Worm (Caenorhabditis elegans) whole organism, L3 larva: ENCODE measurements around the gene ugt-43.

ENCODE experiments used
- R02D3.7 ChIP-seq: fragments of 150-350 bp; optimal IDR thresholded peaks from 2 replicates; lab custom pipeline; 2014; ENCODE audit warnings: missing biosample characterization, missing genetic modification characterization
- aly-2 ChIP-seq: fragments of 150-350 bp; optimal IDR thresholded peaks from 2 replicates; lab custom pipeline; 2014; ENCODE audit warnings: missing biosample characterization, missing genetic modification characterization
- ama-1 ChIP-seq: fragments of 150-350 bp; optimal IDR thresholded peaks from 2 replicates; lab custom pipeline; 2018
- ceh-16 ChIP-seq: sonication (generic microtip); optimal IDR thresholded peaks from 2 replicates; lab custom pipeline; 2017; ENCODE audit warnings: missing biosample characterization, missing genetic modification characterization
- ceh-28 ChIP-seq: fragments of 150-350 bp; optimal IDR thresholded peaks from 2 replicates; lab custom pipeline; 2014; ENCODE audit warnings: missing biosample characterization, missing genetic modification reagents, missing genetic modification characterization
- ceh-82 ChIP-seq: fragments of 150-350 bp; optimal IDR thresholded peaks from 2 replicates; lab custom pipeline; 2014; ENCODE audit warnings: missing biosample characterization, missing genetic modification characterization
- ceh-9 ChIP-seq: sonication (generic microtip); optimal IDR thresholded peaks from 2 replicates; lab custom pipeline; 2018; ENCODE audit warnings: missing biosample characterization, missing genetic modification characterization
- egl-27 ChIP-seq: sonication (generic microtip); optimal IDR thresholded peaks from 4 replicates; lab custom pipeline; 2017; ENCODE audit warnings: missing biosample characterization, missing genetic modification reagents, missing genetic modification characterization
- egl-5 ChIP-seq: fragments of 150-350 bp; optimal IDR thresholded peaks from 2 replicates; lab custom pipeline; 2017; ENCODE audit warnings: missing biosample characterization, missing genetic modification reagents, missing genetic modification characterization, inconsistent platforms
- elt-1 ChIP-seq: fragments of 150-350 bp; optimal IDR thresholded peaks from 2 replicates; lab custom pipeline; 2014; ENCODE audit warnings: missing biosample characterization, missing genetic modification characterization
- elt-2 ChIP-seq: sonication (generic microtip); optimal IDR thresholded peaks from 2 replicates; lab custom pipeline; 2016; ENCODE audit warnings: missing genetic modification reagents, mild to moderate bottlenecking, missing genetic modification characterization, missing compliant biosample characterization
- eor-1 ChIP-seq, 2 experiments: fragments of 150-350 bp; optimal IDR thresholded peaks; 2 replicates each; lab custom pipeline; 2014 to 2018; ENCODE audit warnings: missing biosample characterization in 2 of 2, missing genetic modification characterization in 2 of 2
- fkh-10 ChIP-seq: sonication (generic microtip); optimal IDR thresholded peaks from 2 replicates; lab custom pipeline; 2017; ENCODE audit warnings: missing biosample characterization, missing genetic modification reagents, missing genetic modification characterization
- fkh-2 ChIP-seq: fragments of 150-350 bp; optimal IDR thresholded peaks from 2 replicates; lab custom pipeline; 2014; ENCODE audit warnings: missing biosample characterization, missing genetic modification reagents, missing genetic modification characterization
- fos-1 ChIP-seq: fragments of 150-350 bp; optimal IDR thresholded peaks from 2 replicates; lab custom pipeline; 2014; ENCODE audit warnings: missing biosample characterization, missing genetic modification characterization
- hmg-11 ChIP-seq: sonication (generic microtip); optimal IDR thresholded peaks from 2 replicates; lab custom pipeline; 2016; ENCODE audit warnings: missing genetic modification characterization, missing compliant biosample characterization
- jun-1 ChIP-seq: fragments of 150-350 bp; optimal IDR thresholded peaks from 2 replicates; lab custom pipeline; 2014; ENCODE audit warnings: missing biosample characterization, missing genetic modification reagents, missing genetic modification characterization
- lin-15B ChIP-seq: fragments of 150-350 bp; optimal IDR thresholded peaks from 2 replicates; lab custom pipeline; 2014; ENCODE audit warnings: missing biosample characterization, missing genetic modification characterization
- lin-39 ChIP-seq: fragments of 150-350 bp; optimal IDR thresholded peaks from 2 replicates; lab custom pipeline; 2018; ENCODE audit warnings: missing biosample characterization, missing genetic modification reagents, missing genetic modification characterization
- lsy-12 ChIP-seq: sonication (generic microtip); optimal IDR thresholded peaks from 2 replicates; lab custom pipeline; 2016; ENCODE audit warnings: mild to moderate bottlenecking, missing genetic modification characterization, missing compliant biosample characterization
- mml-1 ChIP-seq: fragments of 150-350 bp; sonication (generic microtip); optimal IDR thresholded peaks from 3 replicates; lab custom pipeline; 2014; ENCODE audit warnings: missing biosample characterization, missing genetic modification characterization
- nfya-1 ChIP-seq: sonication (generic microtip); optimal IDR thresholded peaks from 2 replicates; lab custom pipeline; 2017; ENCODE audit warnings: missing genetic modification characterization, mild to moderate bottlenecking, missing compliant biosample characterization, antibody characterized with exemption, moderate library complexity; ENCODE audit not compliant: insufficient read depth
- nhr-11 ChIP-seq: fragments of 150-350 bp; optimal IDR thresholded peaks from 2 replicates; lab custom pipeline; 2014; ENCODE audit warnings: missing biosample characterization, missing genetic modification characterization
- nhr-12 ChIP-seq: fragments of 150-350 bp; optimal IDR thresholded peaks from 2 replicates; lab custom pipeline; 2014; ENCODE audit warnings: missing biosample characterization, missing genetic modification characterization
- nhr-23 ChIP-seq: fragments of 150-350 bp; optimal IDR thresholded peaks from 2 replicates; lab custom pipeline; 2014; ENCODE audit warnings: missing biosample characterization, missing genetic modification reagents, missing genetic modification characterization
- nhr-28 ChIP-seq: fragments of 150-350 bp; optimal IDR thresholded peaks from 2 replicates; lab custom pipeline; 2014; ENCODE audit warnings: missing biosample characterization, missing genetic modification characterization
- nhr-76 ChIP-seq: fragments of 150-350 bp; sonication (generic microtip); optimal IDR thresholded peaks from 5 replicates; lab custom pipeline; 2014; ENCODE audit warnings: missing biosample characterization, missing genetic modification characterization
- pha-4 ChIP-seq: fragments of 150-350 bp; optimal IDR thresholded peaks from 2 replicates; lab custom pipeline; 2014; ENCODE audit warnings: missing biosample characterization, missing genetic modification reagents, missing genetic modification characterization
- pqm-1 ChIP-seq: fragments of 150-350 bp; optimal IDR thresholded peaks from 2 replicates; lab custom pipeline; 2017; ENCODE audit warnings: missing biosample characterization, missing genetic modification characterization, inconsistent platforms
- sea-2 ChIP-seq: fragments of 150-350 bp; sonication (generic microtip); optimal IDR thresholded peaks from 4 replicates; lab custom pipeline; 2014; ENCODE audit warnings: missing biosample characterization, missing genetic modification reagents, missing genetic modification characterization
- skn-1 ChIP-seq: fragments of 150-350 bp; optimal IDR thresholded peaks from 2 replicates; lab custom pipeline; 2014; ENCODE audit warnings: missing biosample characterization, missing genetic modification characterization
- snpc-4 ChIP-seq: fragments of 150-350 bp; optimal IDR thresholded peaks from 2 replicates; lab custom pipeline; 2014; ENCODE audit warnings: missing biosample characterization, missing genetic modification characterization
- tbx-2 ChIP-seq: sonication (generic microtip); optimal IDR thresholded peaks from 2 replicates; lab custom pipeline; 2016; ENCODE audit warnings: mild to moderate bottlenecking, missing genetic modification characterization, missing compliant biosample characterization
- unc-39 ChIP-seq: sonication (generic microtip); optimal IDR thresholded peaks from 4 replicates; lab custom pipeline; 2017; ENCODE audit warnings: missing biosample characterization, missing genetic modification characterization
- zag-1 ChIP-seq: fragments of 150-350 bp; optimal IDR thresholded peaks from 2 replicates; lab custom pipeline; 2014; ENCODE audit warnings: missing biosample characterization, missing genetic modification characterization

ugt-43 gene

ce11 chrIV:10503750-10504232 lies 39.4 kb downstream of the ugt-43 start:
- TF ChIP-seq sea-2 (GFP tag; lab: Kevin White, UChicago): no peak
- peak; percentile 90 for TF ChIP-seq fkh-10 (GFP tag; lab: Kevin White, UChicago)
- peak; percentile 62 for TF ChIP-seq hmg-11 (tag; lab: Kevin White, UChicago)
- peak; percentile 77 for TF ChIP-seq lin-39
- TF ChIP-seq ceh-28 (tag; lab: Kevin White, UChicago): peak; percentile 81
- peak; percentile 84 for TF ChIP-seq pha-4 (tag; lab: Kevin White, UChicago)
- peak; percentile 50 for TF ChIP-seq tbx-2 (tag; lab: Kevin White, UChicago)
- no peak for TF ChIP-seq R02D3.7
- TF ChIP-seq lsy-12: peak; percentile 23
- peak; percentile 25 for TF ChIP-seq skn-1 (tag; lab: Kevin White, UChicago)
- TF ChIP-seq lin-15B (tag; lab: Kevin White, UChicago): peak; percentile 34
- no peak for TF ChIP-seq nhr-12 (tag; lab: Kevin White, UChicago)
- peak; percentile 83 for TF ChIP-seq nfya-1 (tag; lab: Kevin White, UChicago)
- peak; percentile 41 for TF ChIP-seq elt-2 (tag; lab: Kevin White, UChicago)
- TF ChIP-seq nhr-28 (tag; lab: Kevin White, UChicago): no peak
- TF ChIP-seq snpc-4: peak; percentile 31

- no peak for TF ChIP-seq ama-1 (lab: Kevin White, UChicago)
- peak; percentile 14 for TF ChIP-seq egl-5
These were observed 40.6 kb downstream of the ugt-43 start for ce11 chrIV:10505016-10505415.

ce11 chrIV:10506016-10506415 lies 41.6 kb downstream of the ugt-43 start:
- TF ChIP-seq elt-2 (tag; lab: Kevin White, UChicago) (peak; percentile 53), fkh-2 (no peak), ceh-82 (no peak), pqm-1 (peak; percentile 63), nfya-1 (tag; lab: Kevin White, UChicago) (peak; percentile 29), aly-2 (tag; lab: Kevin White, UChicago) (no peak), eor-1 (tag; optimal IDR thresholded peaks at IDR 0.05; lab: Kevin White, UChicago) (no peak), ceh-16 (tag; lab: Kevin White, UChicago) (no peak), nhr-12 (tag; lab: Kevin White, UChicago) (no peak), zag-1 (tag; lab: Kevin White, UChicago) (no peak)

ce11 chrIV:10507586-10507985 lies 43.2 kb downstream of the ugt-43 start:
- peak; percentile 86 for TF ChIP-seq fkh-10 (GFP tag; lab: Kevin White, UChicago)
- peak; percentile 55 for TF ChIP-seq nfya-1 (tag; lab: Kevin White, UChicago)
- TF ChIP-seq tbx-2 (tag; lab: Kevin White, UChicago): no peak
- TF ChIP-seq hmg-11 (tag; lab: Kevin White, UChicago): peak; percentile 5
- TF ChIP-seq nhr-76: no peak

- TF ChIP-seq sea-2 (GFP tag; lab: Kevin White, UChicago): no peak
- TF ChIP-seq elt-2 (tag; lab: Kevin White, UChicago): peak; percentile 94
- TF ChIP-seq pqm-1: peak; percentile 90
- peak; percentile 84 for TF ChIP-seq pha-4 (tag; lab: Kevin White, UChicago)
- no peak for TF ChIP-seq eor-1 (tag; optimal IDR thresholded peaks at IDR 0.05; lab: Kevin White, UChicago)
- peak; percentile 8 for TF ChIP-seq nfya-1 (tag; lab: Kevin White, UChicago)
- peak; percentile 77 for TF ChIP-seq jun-1 (tag; lab: Kevin White, UChicago)
These were observed 47.0 kb downstream of the ugt-43 start for ce11 chrIV:10511432-10511831.

- no peak for TF ChIP-seq sea-2 (GFP tag; lab: Kevin White, UChicago)
- TF ChIP-seq fos-1 (tag; lab: Kevin White, UChicago): no peak
- TF ChIP-seq skn-1 (tag; lab: Kevin White, UChicago): no peak
- TF ChIP-seq ceh-9 (tag; lab: Kevin White, UChicago): no peak
- peak; percentile 26 for TF ChIP-seq nfya-1 (tag; lab: Kevin White, UChicago)
- no peak for TF ChIP-seq fkh-10 (GFP tag; lab: Kevin White, UChicago)
- TF ChIP-seq nhr-23 (tag; lab: Kevin White, UChicago): no peak
- TF ChIP-seq mml-1: no peak
- no peak for TF ChIP-seq nhr-11 (tag; lab: Kevin White, UChicago)
- TF ChIP-seq egl-5: peak; percentile 64
- TF ChIP-seq lin-39: peak; percentile 45
- no peak for TF ChIP-seq ceh-28 (tag; lab: Kevin White, UChicago)
- no peak for TF ChIP-seq egl-27 (tag; lab: Kevin White, UChicago)
- TF ChIP-seq unc-39 (tag; lab: Kevin White, UChicago): no peak
- no peak for TF ChIP-seq nhr-76
- no peak for TF ChIP-seq elt-1 (tag; lab: Kevin White, UChicago)
- TF ChIP-seq, all 47 proteins: peak for 3
These were observed 48.4 kb downstream of the ugt-43 start for ce11 chrIV:10512752-10513151.
